Worm (Caenorhabditis elegans): Measurements from ENCODE around the gene sox-2.

DNA sequence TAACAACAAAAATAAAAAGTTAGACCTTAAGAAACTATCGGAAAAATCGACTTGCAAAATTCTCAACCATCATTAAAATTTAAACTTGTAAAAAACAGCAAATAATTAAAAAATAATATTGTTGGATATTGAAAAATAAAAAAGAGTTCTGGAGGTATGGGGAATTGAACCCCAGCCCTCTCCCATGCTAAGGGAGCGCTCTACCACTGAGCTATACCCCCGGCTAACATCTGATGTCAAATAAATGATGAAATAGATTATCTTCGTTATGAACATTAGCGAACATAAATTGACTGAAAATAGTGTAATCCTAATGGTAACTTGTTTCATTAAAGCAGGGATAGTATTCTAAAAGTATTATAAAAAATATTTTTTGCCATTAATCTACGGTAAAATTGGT lies 43.6 kb upstream of the sox-2 start:
- TF ChIP-seq med-1 (GFP tag; optimal IDR thresholded peaks at IDR 0.05; ENCODE audit: insufficient read depth) (no peak), T22C8.4 (GFP tag; IDR thresholded peaks at IDR 0.05) (no peak)
